Fruit fly (Drosophila melanogaster): Measurements from ENCODE around the gene PGRP-SB2.

Gene PGRP-SB2

DNA sequence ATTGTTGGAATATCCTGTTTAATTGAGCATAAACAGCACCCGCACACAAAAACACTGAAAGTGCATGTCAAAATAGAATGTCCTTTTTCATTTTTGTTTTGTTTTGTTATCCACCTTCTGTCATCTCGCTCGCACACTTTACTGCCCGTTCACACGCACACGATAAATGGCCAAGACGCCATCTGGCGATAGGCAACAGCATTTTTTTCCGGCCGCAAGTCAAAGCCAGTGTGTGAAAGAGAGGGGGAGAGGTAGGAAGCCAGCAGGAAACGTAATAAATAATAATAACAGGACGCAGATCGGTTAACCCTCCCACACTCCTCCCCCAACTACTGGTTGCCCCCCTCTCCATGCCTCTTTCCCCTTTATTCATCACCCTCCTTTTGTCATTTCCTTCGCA is 43.5 kb downstream of the PGRP-SB2 start (continued):
- no peak for TF ChIP-seq CG8290 (GFP tag; optimal IDR thresholded peaks at IDR 0.05)
- no peak for TF ChIP-seq CG8290 (tag; optimal IDR thresholded peaks at IDR 0.05)
- peak; percentile 40 for TF ChIP-seq TFAM (GFP tag; optimal IDR thresholded peaks at IDR 0.05)
- TF ChIP-seq sr (GFP tag; IDR thresholded peaks at IDR 0.05), result no peak
- no peak for TF ChIP-seq B-H2 (GFP tag; optimal IDR thresholded peaks at IDR 0.05)
- TF ChIP-seq Gug (GFP tag; IDR thresholded peaks at IDR 0.05), result no peak
- no peak for TF ChIP-seq CG2129 (GFP tag; IDR thresholded peaks at IDR 0.05; ENCODE audit: partially characterized antibody)
- TF ChIP-seq CG9727 (GFP tag; optimal IDR thresholded peaks at IDR 0.05), result peak; percentile 18
- TF ChIP-seq Ets97D (GFP tag; optimal IDR thresholded peaks at IDR 0.05), result no peak
- peak; percentile 29; the same call in 1 of the 2 replicates for TF ChIP-seq CG4730 (GFP tag; IDR thresholded peaks at IDR 0.05)
- TF ChIP-seq gsb (GFP tag; IDR thresholded peaks at IDR 0.05), result no peak
- no peak for TF ChIP-seq lov (optimal IDR thresholded peaks at IDR 0.05)
- peak; percentile 57; the same call in 1 of the 3 replicates for TF ChIP-seq lov (GFP tag; IDR thresholded peaks at IDR 0.05)
- TF ChIP-seq Dip2 (GFP tag; IDR thresholded peaks at IDR 0.05), result no peak
- TF ChIP-seq CG14014 (GFP tag; IDR thresholded peaks at IDR 0.05), result 0 out of 2 replicates have a peak, but pooled peaks have one; percentile 25
- no peak for TF ChIP-seq CG15601 (tag; optimal IDR thresholded peaks at IDR 0.05)
- no peak for TF ChIP-seq Hr39 (optimal IDR thresholded peaks at IDR 0.05)
- no peak for TF ChIP-seq ATbp (GFP tag; optimal IDR thresholded peaks at IDR 0.05)
- TF ChIP-seq CG10979 (tag; optimal IDR thresholded peaks at IDR 0.05), result peak; percentile 73
- peak; percentile 11; the same call in 1 of the 3 replicates for TF ChIP-seq CG16813 (GFP tag; IDR thresholded peaks at IDR 0.05; ENCODE audit: partially characterized antibody)
- TF ChIP-seq CG11093 (GFP tag; IDR thresholded peaks at IDR 0.05), result peak; percentile 28; the same call in 1 of the 3 replicates
- TF ChIP-seq Dfd (GFP tag; optimal IDR thresholded peaks at IDR 0.05), result no peak
- peak; percentile 45 for TF ChIP-seq ash1 (GFP tag; optimal IDR thresholded peaks at IDR 0.05)
- TF ChIP-seq CG3407 (GFP tag; optimal IDR thresholded peaks at IDR 0.05), result no peak
- TF ChIP-seq mld (GFP tag; IDR thresholded peaks at IDR 0.05; ENCODE audit: partially characterized antibody), result no peak
- peak; percentile 8; the same call in 1 of the 2 replicates for TF ChIP-seq CG31441 (GFP tag; IDR thresholded peaks at IDR 0.05)
- TF ChIP-seq salm (tag; optimal IDR thresholded peaks at IDR 0.05), result no peak
- no peak for TF ChIP-seq jigr1 (GFP tag; IDR thresholded peaks at IDR 0.05)
- no peak for TF ChIP-seq CG14860 (GFP tag; IDR thresholded peaks at IDR 0.05; ENCODE audit: partially characterized antibody)
- TF ChIP-seq gro (GFP tag; optimal IDR thresholded peaks at IDR 0.05), result no peak
- TF ChIP-seq Nf-YB (GFP tag; optimal IDR thresholded peaks at IDR 0.05), result no peak
- peak; percentile 16 for TF ChIP-seq CG13296 (GFP tag; optimal IDR thresholded peaks at IDR 0.05)
- no peak for TF ChIP-seq pfk (GFP tag; optimal IDR thresholded peaks at IDR 0.05)
- TF ChIP-seq CG8924 (tag; optimal IDR thresholded peaks at IDR 0.05), result peak; percentile 29
- TF ChIP-seq Jarid2 (GFP tag; optimal IDR thresholded peaks at IDR 0.05), result peak; percentile 35
- no peak for TF ChIP-seq crp (GFP tag; optimal IDR thresholded peaks at IDR 0.05)
- no peak for TF ChIP-seq CG2889 (GFP tag; IDR thresholded peaks at IDR 0.05)
- no peak for TF ChIP-seq nmo (GFP tag; optimal IDR thresholded peaks at IDR 0.05)
- TF ChIP-seq lilli (GFP tag; optimal IDR thresholded peaks at IDR 0.05), result no peak
- TF ChIP-seq abd-A (tag; optimal IDR thresholded peaks at IDR 0.05), result peak; percentile 72
- TF ChIP-seq CG12391 (tag; optimal IDR thresholded peaks at IDR 0.05), result no peak
- TF ChIP-seq dm (GFP tag; optimal IDR thresholded peaks at IDR 0.05), result no peak
- no peak for TF ChIP-seq tup (GFP tag; optimal IDR thresholded peaks at IDR 0.05)
- TF ChIP-seq Dll (GFP tag; IDR thresholded peaks at IDR 0.05; ENCODE audit: partially characterized antibody), result no peak
- no peak for TF ChIP-seq ERR (GFP tag; optimal IDR thresholded peaks at IDR 0.05)
- no peak for TF ChIP-seq Xbp1 (GFP tag; optimal IDR thresholded peaks at IDR 0.05)
- peak; percentile 5 for TF ChIP-seq org-1 (GFP tag; optimal IDR thresholded peaks at IDR 0.05)
- peak; percentile 74 for TF ChIP-seq nom (GFP tag; optimal IDR thresholded peaks at IDR 0.05)
- no peak for TF ChIP-seq CG1024 (GFP tag; IDR thresholded peaks at IDR 0.05)
- 0 out of 2 replicates have a peak, but pooled peaks have one; percentile 39 for TF ChIP-seq CG10959 (GFP tag; IDR thresholded peaks at IDR 0.05)
- no peak for TF ChIP-seq YL-1 (GFP tag; optimal IDR thresholded peaks at IDR 0.05)
